Fruit fly (Drosophila melanogaster) whole organism, embryonic: ENCODE results near the gene CG8851.

Source experiments
- ATbp ChIP-seq: fragments of 200-800 bp; sonication (Bioruptor generic); optimal IDR thresholded peaks from 2 replicates; lab custom pipeline; 2017; ENCODE audit warnings: missing biosample characterization, mild to moderate bottlenecking, missing genetic modification characterization, missing genetic modification reagents
- Abd-B ChIP-seq: fragments of 200-800 bp; sonication (Bioruptor generic); optimal IDR thresholded peaks from 2 replicates; lab custom pipeline; 2018; ENCODE audit warnings: missing biosample characterization, mild to moderate bottlenecking, missing genetic modification characterization, moderate library complexity
- Aef1 ChIP-seq: fragments of 200-800 bp; sonication (Bioruptor generic); IDR thresholded peaks from 3 replicates; pipeline ENCODE4 v1.3.6; 2022; ENCODE audit warnings: missing biosample characterization, missing genetic modification characterization
- Blimp-1 ChIP-seq: fragments of 200-800 bp; sonication (Bioruptor generic); optimal IDR thresholded peaks from 3 replicates; lab custom pipeline; 2018; ENCODE audit warnings: missing biosample characterization, missing genetic modification characterization, mild to moderate bottlenecking, moderate library complexity, missing genetic modification reagents
- BtbVII ChIP-seq: fragments of 200-800 bp; sonication (Bioruptor generic); optimal IDR thresholded peaks from 3 replicates; lab custom pipeline; 2017; ENCODE audit warnings: missing biosample characterization, mild to moderate bottlenecking, missing genetic modification characterization
- C15 ChIP-seq: fragments of 200-800 bp; sonication (Bioruptor generic); IDR thresholded peaks from 3 replicates; pipeline ENCODE4 v1.3.6; 2022; ENCODE audit warnings: missing biosample characterization, missing genetic modification characterization
- CG11504 ChIP-seq: fragments of 200-800 bp; sonication (Bioruptor generic); optimal IDR thresholded peaks from 3 replicates; lab custom pipeline; 2019; ENCODE audit warnings: missing biosample characterization, mild to moderate bottlenecking, missing genetic modification characterization, moderate library complexity
- CG11560 ChIP-seq: fragments of 200-800 bp; sonication (Bioruptor generic); IDR thresholded peaks from 3 replicates; pipeline ENCODE4 v1.3.6; 2022; ENCODE audit warnings: missing biosample characterization, missing genetic modification characterization
- CG1233 ChIP-seq: fragments of 200-800 bp; sonication (Bioruptor generic); optimal IDR thresholded peaks from 4 replicates; lab custom pipeline; 2018; ENCODE audit warnings: missing biosample characterization, mild to moderate bottlenecking, missing genetic modification characterization
- CG14710 ChIP-seq: fragments of 200-800 bp; sonication (Bioruptor generic); optimal IDR thresholded peaks from 3 replicates; lab custom pipeline; 2019; ENCODE audit warnings: missing biosample characterization, mild to moderate bottlenecking, missing genetic modification characterization, moderate library complexity
- CG16813 ChIP-seq: fragments of 200-800 bp; sonication (Bioruptor generic); IDR thresholded peaks from 3 replicates; pipeline ENCODE4 v1.3.6; 2022; ENCODE audit warnings: missing biosample characterization, missing genetic modification characterization; ENCODE audit not compliant: partially characterized antibody
- CG17361 ChIP-seq: fragments of 200-800 bp; sonication (Bioruptor generic); IDR thresholded peaks from 3 replicates; pipeline ENCODE4 v1.3.6; 2022; ENCODE audit warnings: missing biosample characterization, missing genetic modification characterization
- CG17612 ChIP-seq: fragments of 200-800 bp; sonication (Bioruptor generic); IDR thresholded peaks from 2 replicates; pipeline ENCODE4 v1.3.6; 2022; ENCODE audit warnings: missing biosample characterization, missing genetic modification characterization
- CG1832 ChIP-seq: fragments of 200-800 bp; sonication (Bioruptor generic); optimal IDR thresholded peaks from 2 replicates; lab custom pipeline; 2017; ENCODE audit warnings: missing biosample characterization, mild to moderate bottlenecking, missing genetic modification characterization, inconsistent platforms
- CG2129 ChIP-seq: fragments of 200-800 bp; sonication (Bioruptor generic); IDR thresholded peaks from 2 replicates; pipeline ENCODE4 v1.3.6; 2022; ENCODE audit warnings: missing biosample characterization, missing genetic modification characterization; ENCODE audit not compliant: partially characterized antibody
- CG2889 ChIP-seq: fragments of 200-800 bp; sonication (Bioruptor generic); IDR thresholded peaks from 3 replicates; pipeline ENCODE4 v1.3.6; 2022; ENCODE audit warnings: missing biosample characterization, missing genetic modification characterization
- CG3065 ChIP-seq: fragments of 200-800 bp; sonication (Bioruptor generic); optimal IDR thresholded peaks from 2 replicates; lab custom pipeline; 2016; ENCODE audit warnings: missing biosample characterization, missing genetic modification characterization
- CG32772 ChIP-seq: fragments of 200-800 bp; sonication (Bioruptor generic); IDR thresholded peaks from 2 replicates; pipeline ENCODE4 v1.3.6; 2022; ENCODE audit warnings: missing biosample characterization, missing genetic modification characterization
- CG33557 ChIP-seq: fragments of 200-800 bp; sonication (Bioruptor generic); optimal IDR thresholded peaks from 2 replicates; lab custom pipeline; 2019; ENCODE audit warnings: missing biosample characterization, mild to moderate bottlenecking, missing genetic modification characterization, moderate library complexity
- CG3726 ChIP-seq: fragments of 200-800 bp; sonication (Bioruptor generic); IDR thresholded peaks from 3 replicates; pipeline ENCODE4, ENCODE4 v1.3.6; 2022; ENCODE audit warnings: missing biosample characterization, missing genetic modification characterization
- CG3847 ChIP-seq: fragments of 200-800 bp; sonication (Bioruptor generic); IDR thresholded peaks from 2 replicates; pipeline ENCODE4 v1.3.6; 2022; ENCODE audit warnings: missing biosample characterization, missing genetic modification characterization
- CG42726 ChIP-seq: fragments of 200-800 bp; sonication (Bioruptor generic); IDR thresholded peaks from 2 replicates; pipeline ENCODE4 v1.3.6; 2022; ENCODE audit warnings: missing biosample characterization, missing genetic modification characterization; ENCODE audit not compliant: partially characterized antibody
- CG4404 ChIP-seq: fragments of 200-800 bp; sonication (Bioruptor generic); IDR thresholded peaks from 2 replicates; pipeline ENCODE4 v1.3.6; 2022; ENCODE audit warnings: missing biosample characterization, missing genetic modification characterization
- CG4617 ChIP-seq: fragments of 200-800 bp; sonication (Bioruptor generic); optimal IDR thresholded peaks from 3 replicates; lab custom pipeline; 2016; ENCODE audit warnings: missing biosample characterization, missing genetic modification characterization, borderline replicate concordance
- CkIIα-i1 ChIP-seq: fragments of 200-800 bp; sonication (Bioruptor generic); IDR thresholded peaks from 2 replicates; pipeline ENCODE4 v1.3.6; 2022; ENCODE audit warnings: missing biosample characterization, missing genetic modification characterization
- CoRest ChIP-seq: fragments of 200-800 bp; sonication (Bioruptor generic); optimal IDR thresholded peaks from 3 replicates; lab custom pipeline; 2018; ENCODE audit warnings: missing biosample characterization, mild to moderate bottlenecking, missing genetic modification characterization, moderate library complexity
- D ChIP-seq, 2 experiments: fragments of 200-800 bp in 1 of 2; fragments of >200 bp in 1 of 2; sonication (Bioruptor generic) in 1 of 2; optimal IDR thresholded peaks; 2 replicates in 1 of 2; 3 replicates in 1 of 2; lab custom pipeline; 2017; ENCODE audit warnings: mild to moderate bottlenecking in 1 of 2, missing biosample characterization in 1 of 2, missing genetic modification characterization in 1 of 2, missing genetic modification reagents in 1 of 2
- HLH54F ChIP-seq: fragments of 200-800 bp; sonication (Bioruptor generic); optimal IDR thresholded peaks from 3 replicates; lab custom pipeline; 2016; ENCODE audit warnings: missing biosample characterization, missing genetic modification characterization
- Hsf ChIP-seq: fragments of 200-800 bp; sonication (Bioruptor generic); optimal IDR thresholded peaks from 3 replicates; lab custom pipeline; 2016; ENCODE audit warnings: missing biosample characterization, missing genetic modification characterization
- Myb ChIP-seq: fragments of 200-800 bp; sonication (Bioruptor generic); optimal IDR thresholded peaks from 2 replicates; lab custom pipeline; 2016; ENCODE audit warnings: missing biosample characterization, missing genetic modification characterization
- Taf1 ChIP-seq: fragments of 200-800 bp; sonication (Bioruptor generic); IDR thresholded peaks from 2 replicates; pipeline ENCODE4 v1.3.6; 2022; ENCODE audit warnings: missing biosample characterization, missing genetic modification characterization
- ash1 ChIP-seq: fragments of 200-800 bp; sonication (Bioruptor generic); optimal IDR thresholded peaks from 2 replicates; lab custom pipeline; 2018; ENCODE audit warnings: missing biosample characterization, mild to moderate bottlenecking, missing genetic modification characterization
- chif ChIP-seq, 2 experiments: fragments of 200-800 bp; sonication (Bioruptor generic); optimal IDR thresholded peaks; 3 replicates each; lab custom pipeline; 2016; ENCODE audit warnings: missing biosample characterization in 2 of 2, missing genetic modification characterization in 2 of 2
- ci ChIP-seq: fragments of 200-800 bp; sonication (Bioruptor generic); IDR thresholded peaks from 3 replicates; pipeline ENCODE4 v1.3.6; 2022; ENCODE audit warnings: missing biosample characterization, missing genetic modification characterization
- danr ChIP-seq: fragments of 200-800 bp; sonication (Bioruptor generic); IDR thresholded peaks from 2 replicates; pipeline ENCODE4 v1.3.6; 2022; ENCODE audit warnings: missing biosample characterization, missing genetic modification characterization
- dati ChIP-seq: fragments of 200-800 bp; sonication (Bioruptor generic); IDR thresholded peaks from 2 replicates; pipeline ENCODE4 v1.3.6; 2022; ENCODE audit warnings: missing biosample characterization, missing genetic modification characterization
- ems ChIP-seq: fragments of 200-800 bp; sonication (Bioruptor generic); optimal IDR thresholded peaks from 3 replicates; lab custom pipeline; 2016; ENCODE audit warnings: missing biosample characterization, missing genetic modification characterization
- hbn ChIP-seq: fragments of 200-800 bp; sonication (Bioruptor generic); IDR thresholded peaks from 2 replicates; pipeline ENCODE4 v1.3.6; 2022; ENCODE audit warnings: missing biosample characterization, missing genetic modification characterization; ENCODE audit not compliant: partially characterized antibody
- hkb ChIP-seq, 2 experiments: fragments of 200-800 bp in 1 of 2; fragments of >200 bp in 1 of 2; sonication (Bioruptor generic) in 1 of 2; IDR thresholded peaks in 1 of 2; optimal IDR thresholded peaks in 1 of 2; 2 replicates each; pipeline versions ENCODE4 v1.3.6 to Lab custom; 2017 to 2022; ENCODE audit warnings: missing biosample characterization in 1 of 2, missing genetic modification characterization in 1 of 2
- ind ChIP-seq: fragments of 200-800 bp; sonication (Bioruptor generic); optimal IDR thresholded peaks from 3 replicates; lab custom pipeline; 2016; ENCODE audit warnings: missing biosample characterization, missing genetic modification characterization
- insv ChIP-seq, 2 experiments: fragments of 200-800 bp; sonication (Bioruptor generic); optimal IDR thresholded peaks; 3 replicates each; lab custom pipeline; 2016 to 2018; ENCODE audit warnings: missing biosample characterization in 2 of 2, missing genetic modification characterization in 2 of 2
- psq ChIP-seq: fragments of 200-800 bp; sonication (Bioruptor generic); optimal IDR thresholded peaks from 2 replicates; lab custom pipeline; 2017; ENCODE audit warnings: missing biosample characterization, missing genetic modification characterization
- ranshi ChIP-seq: fragments of 200-800 bp; sonication (Bioruptor generic); IDR thresholded peaks from 2 replicates; pipeline ENCODE4 v1.3.6; 2022; ENCODE audit warnings: missing biosample characterization, missing genetic modification characterization
- row ChIP-seq: fragments of 200-800 bp; sonication (Bioruptor generic); IDR thresholded peaks from 3 replicates; pipeline ENCODE4 v1.3.6; 2022; ENCODE audit warnings: missing biosample characterization, missing genetic modification characterization
- salm ChIP-seq: fragments of 200-800 bp; sonication (Bioruptor generic); optimal IDR thresholded peaks from 2 replicates; lab custom pipeline; 2018; ENCODE audit warnings: missing biosample characterization, mild to moderate bottlenecking, missing genetic modification characterization
- sc ChIP-seq, 3 experiments: fragments of >200 bp in 2 of 3; fragments of 200-800 bp in 1 of 3; sonication (Bioruptor generic) in 1 of 3; optimal IDR thresholded peaks; 2 replicates in 2 of 3; 3 replicates in 1 of 3; lab custom pipeline; 2017; ENCODE audit warnings: mild to moderate bottlenecking in 1 of 3, missing biosample characterization in 1 of 3, missing genetic modification characterization in 1 of 3, missing genetic modification reagents in 1 of 3
- slou ChIP-seq: fragments of 200-800 bp; sonication (Bioruptor generic); optimal IDR thresholded peaks from 3 replicates; lab custom pipeline; 2016; ENCODE audit warnings: missing biosample characterization, missing genetic modification characterization
- ssp ChIP-seq: fragments of 200-800 bp; sonication (Bioruptor generic); IDR thresholded peaks from 2 replicates; pipeline ENCODE4 v1.3.6; 2022; ENCODE audit warnings: missing biosample characterization, missing genetic modification characterization
- zen ChIP-seq: fragments of 200-800 bp; sonication (Bioruptor generic); optimal IDR thresholded peaks from 3 replicates; lab custom pipeline; 2018; ENCODE audit warnings: missing biosample characterization, mild to moderate bottlenecking, missing genetic modification characterization, moderate library complexity

CG8851 gene

dm6 chr2L:3475948-3476347 lies 43.5 kb upstream of the CG8851 start (continued):
- TF ChIP-seq BtbVII (GFP tag; lab: Kevin White, UChicago), result peak; percentile 62
- TF ChIP-seq ATbp, result peak; percentile 51
- no peak for TF ChIP-seq CG42726 (GFP tag; lab: Robert Waterston, UW)
- TF ChIP-seq CG3847, result peak; percentile 52
- TF ChIP-seq dati (GFP tag; lab: Robert Waterston, UW), result no peak
- peak; percentile 82 for TF ChIP-seq row (GFP tag; lab: Robert Waterston, UW)
- TF ChIP-seq CoRest (tag; lab: Kevin White, UChicago), result peak; percentile 80
- peak; percentile 58; the same call in 2 of the 3 replicates for TF ChIP-seq Aef1 (GFP tag; lab: Robert Waterston, UW)
- no peak for TF ChIP-seq zen (tag; lab: Kevin White, UChicago)
- no peak for TF ChIP-seq CG16813 (GFP tag; lab: Robert Waterston, UW)
- no peak for TF ChIP-seq insv (GFP tag; optimal IDR thresholded peaks at IDR 0.05; lab: Kevin White, UChicago)
- TF ChIP-seq CG11560 (tag; lab: Robert Waterston, UW), result no peak
- no peak for TF ChIP-seq sc (optimal IDR thresholded peaks at IDR 0.05; lab: Kevin White, UChicago)
- TF ChIP-seq sc (GFP tag; optimal IDR thresholded peaks at IDR 0.05; lab: Kevin White, UChicago), result peak; percentile 16
- no peak for TF ChIP-seq CG1832 (GFP tag; lab: Kevin White, UChicago)
- peak; percentile 53 for TF ChIP-seq HLH54F (GFP tag; lab: Kevin White, UChicago)
- peak; percentile 25 to 34 for TF ChIP-seq chif (GFP tag; optimal IDR thresholded peaks at IDR 0.05; lab: Kevin White, UChicago)
- TF ChIP-seq psq (GFP tag; lab: Kevin White, UChicago), result no peak
- peak; percentile 56; the same call in 1 of the 2 replicates for TF ChIP-seq danr (GFP tag; lab: Robert Waterston, UW)
- TF ChIP-seq CG3726 (GFP tag; lab: Robert Waterston, UW), result 0 out of 3 replicates have a peak, but pooled peaks have one; percentile 18
- TF ChIP-seq Myb, result peak; percentile 24
- peak; percentile 10 for TF ChIP-seq CG4617
- no peak for TF ChIP-seq CG33557 (GFP tag; lab: Kevin White, UChicago)
- peak; percentile 36; the same call in 1 of the 2 replicates for TF ChIP-seq Taf1
- peak; percentile 24 for TF ChIP-seq salm
- peak; percentile 58 for TF ChIP-seq ind (GFP tag; lab: Kevin White, UChicago)
- no peak for TF ChIP-seq CG4404 (GFP tag; lab: Robert Waterston, UW)
- TF ChIP-seq CG17361 (GFP tag; lab: Robert Waterston, UW), result peak; percentile 72; the same call in 2 of the 3 replicates
- no peak for TF ChIP-seq D (optimal IDR thresholded peaks at IDR 0.05; lab: Kevin White, UChicago)
- peak; percentile 19 for TF ChIP-seq D (GFP tag; optimal IDR thresholded peaks at IDR 0.05; lab: Kevin White, UChicago)
- TF ChIP-seq ci (GFP tag; lab: Robert Waterston, UW), result peak; percentile 40
- TF ChIP-seq Hsf (GFP tag; lab: Kevin White, UChicago), result peak; percentile 70
- no peak for TF ChIP-seq CkIIα-i1 (GFP tag; lab: Robert Waterston, UW)
- TF ChIP-seq CG32772 (GFP tag; lab: Robert Waterston, UW), result peak; percentile 7; the same call in 1 of the 2 replicates
- TF ChIP-seq CG17612 (GFP tag; lab: Robert Waterston, UW), result no peak
- TF ChIP-seq hkb (optimal IDR thresholded peaks at IDR 0.05; lab: Kevin White, UChicago), result no peak
- TF ChIP-seq hkb (GFP tag; IDR thresholded peaks at IDR 0.05; lab: Robert Waterston, UW), result no peak
- TF ChIP-seq ranshi (GFP tag; lab: Robert Waterston, UW), result no peak
- TF ChIP-seq ems (GFP tag; lab: Kevin White, UChicago), result peak; percentile 16
- TF ChIP-seq slou, result peak; percentile 50
- no peak for TF ChIP-seq ash1 (GFP tag; lab: Kevin White, UChicago)
- peak; percentile 77 for TF ChIP-seq CG11504 (tag; lab: Kevin White, UChicago)
- TF ChIP-seq CG3065 (GFP tag; lab: Kevin White, UChicago), result no peak
- TF ChIP-seq ssp, result 0 out of 2 replicates have a peak, but pooled peaks have one; percentile 25
- no peak for TF ChIP-seq C15 (GFP tag; lab: Robert Waterston, UW)
- no peak for TF ChIP-seq hbn
- peak; percentile 19 for TF ChIP-seq CG14710 (tag; lab: Kevin White, UChicago)
- TF ChIP-seq Abd-B (GFP tag; lab: Kevin White, UChicago), result peak; percentile 57
- TF ChIP-seq CG1233, result peak; percentile 73
- no peak for TF ChIP-seq CG2129 (GFP tag; lab: Robert Waterston, UW)
- 0 out of 3 replicates have a peak, but pooled peaks have one; percentile 27 for TF ChIP-seq CG2889 (GFP tag; lab: Robert Waterston, UW)
- TF ChIP-seq Blimp-1 (GFP tag; lab: Kevin White, UChicago), result no peak
